Fruit fly (Drosophila melanogaster) whole organism, embryonic: ENCODE data around the gene RpL6.

Experiments used
- Atf-2 ChIP-seq: fragments of 200-800 bp; sonication (Bioruptor generic); optimal IDR thresholded peaks from 2 replicates; lab custom pipeline; 2016; ENCODE audit warnings: missing biosample characterization, missing genetic modification characterization
- Bteb2 ChIP-seq: fragments of 200-800 bp; sonication (Bioruptor generic); optimal IDR thresholded peaks from 2 replicates; lab custom pipeline; 2016; ENCODE audit warnings: missing biosample characterization, missing genetic modification characterization
- CG1024 ChIP-seq: fragments of 200-800 bp; sonication (Bioruptor generic); IDR thresholded peaks from 2 replicates; pipeline ENCODE4 v1.3.6; 2022; ENCODE audit warnings: missing biosample characterization, missing genetic modification characterization
- CG11085 ChIP-seq: fragments of 200-800 bp; sonication (Bioruptor generic); IDR thresholded peaks from 2 replicates; pipeline ENCODE4 v1.3.6; 2022; ENCODE audit warnings: missing biosample characterization, missing genetic modification characterization
- CG11504 ChIP-seq: fragments of 200-800 bp; sonication (Bioruptor generic); optimal IDR thresholded peaks from 3 replicates; lab custom pipeline; 2019; ENCODE audit warnings: missing biosample characterization, mild to moderate bottlenecking, missing genetic modification characterization, moderate library complexity
- CG12391 ChIP-seq: fragments of 200-800 bp; sonication (Bioruptor generic); optimal IDR thresholded peaks from 3 replicates; lab custom pipeline; 2018; ENCODE audit warnings: missing biosample characterization, mild to moderate bottlenecking, missing genetic modification characterization, moderate library complexity
- CG14050 ChIP-seq: fragments of 200-800 bp; sonication (Bioruptor generic); IDR thresholded peaks from 3 replicates; pipeline ENCODE4 v1.3.6; 2022; ENCODE audit warnings: missing biosample characterization, missing genetic modification characterization
- CG14441 ChIP-seq: fragments of 200-800 bp; sonication (Bioruptor generic); IDR thresholded peaks from 2 replicates; pipeline ENCODE4 v1.3.6; 2022; ENCODE audit warnings: missing biosample characterization, missing genetic modification characterization
- CG15073 ChIP-seq: fragments of 200-800 bp; sonication (Bioruptor generic); optimal IDR thresholded peaks from 2 replicates; lab custom pipeline; 2016; ENCODE audit warnings: missing biosample characterization, missing genetic modification characterization
- CG15269 ChIP-seq: fragments of 200-800 bp; sonication (Bioruptor generic); optimal IDR thresholded peaks from 2 replicates; lab custom pipeline; 2018; ENCODE audit warnings: missing biosample characterization, mild to moderate bottlenecking, missing genetic modification characterization, moderate library complexity
- CG15601 ChIP-seq: fragments of 200-800 bp; sonication (Bioruptor generic); optimal IDR thresholded peaks from 3 replicates; lab custom pipeline; 2019; ENCODE audit warnings: missing biosample characterization, mild to moderate bottlenecking, missing genetic modification characterization, moderate library complexity
- CG15696 ChIP-seq: fragments of 200-800 bp; sonication (Bioruptor generic); optimal IDR thresholded peaks from 2 replicates; lab custom pipeline; 2019; ENCODE audit warnings: missing biosample characterization, mild to moderate bottlenecking, missing genetic modification characterization, moderate library complexity
- CG1603 ChIP-seq: fragments of 200-800 bp; sonication (Bioruptor generic); optimal IDR thresholded peaks from 2 replicates; lab custom pipeline; 2019; ENCODE audit warnings: missing biosample characterization, mild to moderate bottlenecking, missing genetic modification characterization, moderate library complexity
- CG17912 ChIP-seq: fragments of 200-800 bp; sonication (Bioruptor generic); optimal IDR thresholded peaks from 2 replicates; lab custom pipeline; 2018; ENCODE audit warnings: missing biosample characterization, mild to moderate bottlenecking, missing genetic modification characterization
- CG2199 ChIP-seq: fragments of 200-800 bp; sonication (Bioruptor generic); IDR thresholded peaks from 3 replicates; pipeline ENCODE4 v1.3.6; 2022; ENCODE audit warnings: missing biosample characterization, missing genetic modification characterization
- CG34376 ChIP-seq: fragments of 200-800 bp; sonication (Bioruptor generic); optimal IDR thresholded peaks from 2 replicates; lab custom pipeline; 2018; ENCODE audit warnings: missing biosample characterization, mild to moderate bottlenecking, missing genetic modification characterization
- CG4730 ChIP-seq: fragments of 200-800 bp; sonication (Bioruptor generic); IDR thresholded peaks from 2 replicates; pipeline ENCODE4 v1.3.6; 2022; ENCODE audit warnings: missing biosample characterization, missing genetic modification characterization
- CG4854 ChIP-seq: fragments of 200-800 bp; sonication (Bioruptor generic); optimal IDR thresholded peaks from 2 replicates; lab custom pipeline; 2016; ENCODE audit warnings: missing biosample characterization, missing genetic modification characterization, inconsistent platforms
- CG5245 ChIP-seq: fragments of 200-800 bp; sonication (Bioruptor generic); optimal IDR thresholded peaks from 3 replicates; lab custom pipeline; 2016; ENCODE audit warnings: missing biosample characterization, missing genetic modification characterization
- CG5953 ChIP-seq: fragments of 200-800 bp; sonication (Bioruptor generic); IDR thresholded peaks from 2 replicates; pipeline ENCODE4 v1.3.6; 2022; ENCODE audit warnings: missing biosample characterization, missing genetic modification characterization
- CG6175 ChIP-seq: fragments of 200-800 bp; sonication (Bioruptor generic); IDR thresholded peaks from 3 replicates; pipeline ENCODE4 v1.3.6; 2022; ENCODE audit warnings: missing biosample characterization, missing genetic modification characterization
- CG6854 ChIP-seq: fragments of 200-800 bp; sonication (Bioruptor generic); optimal IDR thresholded peaks from 3 replicates; lab custom pipeline; 2017; ENCODE audit warnings: missing biosample characterization, mild to moderate bottlenecking, missing genetic modification characterization
- CG7745 ChIP-seq: fragments of 200-800 bp; sonication (Bioruptor generic); optimal IDR thresholded peaks from 2 replicates; lab custom pipeline; 2018; ENCODE audit warnings: missing biosample characterization, mild to moderate bottlenecking, missing genetic modification characterization, moderate library complexity
- CG8359 ChIP-seq: fragments of 200-800 bp; sonication (Bioruptor generic); optimal IDR thresholded peaks from 2 replicates; lab custom pipeline; 2017; ENCODE audit warnings: missing biosample characterization, mild to moderate bottlenecking, missing genetic modification characterization, borderline replicate concordance
- CG8478 ChIP-seq: fragments of >200 bp; optimal IDR thresholded peaks from 2 replicates; lab custom pipeline; 2018
- CG9797 ChIP-seq: fragments of 200-800 bp; sonication (Bioruptor generic); optimal IDR thresholded peaks from 3 replicates; lab custom pipeline; 2018; ENCODE audit warnings: missing biosample characterization, mild to moderate bottlenecking, missing genetic modification characterization
- D19B ChIP-seq: fragments of 200-800 bp; sonication (Bioruptor generic); optimal IDR thresholded peaks from 2 replicates; lab custom pipeline; 2017; ENCODE audit warnings: missing biosample characterization, mild to moderate bottlenecking, missing genetic modification characterization
- Deaf1 ChIP-seq: fragments of 200-800 bp; optimal IDR thresholded peaks from 3 replicates; lab custom pipeline; 2019; ENCODE audit warnings: missing biosample characterization, mild to moderate bottlenecking, missing genetic modification characterization, moderate library complexity
- Jarid2 ChIP-seq: fragments of 200-800 bp; sonication (Bioruptor generic); optimal IDR thresholded peaks from 3 replicates; lab custom pipeline; 2017; ENCODE audit warnings: mild to moderate bottlenecking, missing biosample characterization, missing genetic modification reagents, missing genetic modification characterization
- Lhr ChIP-seq: fragments of 200-800 bp; sonication (Bioruptor generic); optimal IDR thresholded peaks from 3 replicates; lab custom pipeline; 2017; ENCODE audit warnings: mild to moderate bottlenecking, missing biosample characterization, missing genetic modification reagents, missing genetic modification characterization
- Lpt ChIP-seq: fragments of >200 bp; optimal IDR thresholded peaks from 2 replicates; lab custom pipeline; 2018; ENCODE audit warnings: missing biosample characterization, missing genetic modification characterization
- Max ChIP-seq: fragments of 200-800 bp; sonication (Bioruptor generic); optimal IDR thresholded peaks from 2 replicates; lab custom pipeline; 2016; ENCODE audit warnings: missing biosample characterization, mild to moderate bottlenecking, missing genetic modification characterization
- NFAT ChIP-seq: fragments of 200-800 bp; sonication (Bioruptor generic); IDR thresholded peaks from 2 replicates; pipeline ENCODE4 v1.3.6; 2022; ENCODE audit warnings: missing biosample characterization, missing genetic modification characterization
- Oaz ChIP-seq: fragments of 200-800 bp; sonication (Bioruptor generic); IDR thresholded peaks from 2 replicates; pipeline ENCODE4 v1.3.6; 2022; ENCODE audit warnings: missing biosample characterization, missing genetic modification characterization
- Scr ChIP-seq: fragments of 200-800 bp; sonication (Bioruptor generic); IDR thresholded peaks from 2 replicates; pipeline ENCODE4 v1.3.6; 2022; ENCODE audit warnings: missing biosample characterization, missing genetic modification characterization; ENCODE audit not compliant: partially characterized antibody
- amos ChIP-seq: fragments of 200-800 bp; sonication (Bioruptor generic); IDR thresholded peaks from 2 replicates; pipeline ENCODE4 v1.3.6; 2022; ENCODE audit warnings: missing biosample characterization, missing genetic modification characterization; ENCODE audit not compliant: partially characterized antibody
- ash1 ChIP-seq: fragments of 200-800 bp; sonication (Bioruptor generic); optimal IDR thresholded peaks from 2 replicates; lab custom pipeline; 2018; ENCODE audit warnings: missing biosample characterization, mild to moderate bottlenecking, missing genetic modification characterization
- bab2 ChIP-seq: fragments of 200-800 bp; sonication (Bioruptor generic); optimal IDR thresholded peaks from 2 replicates; lab custom pipeline; 2016; ENCODE audit warnings: missing biosample characterization, missing genetic modification characterization
- chn ChIP-seq: fragments of 200-800 bp; sonication (Bioruptor generic); optimal IDR thresholded peaks from 2 replicates; lab custom pipeline; 2016; ENCODE audit warnings: missing biosample characterization, missing genetic modification characterization
- dimm ChIP-seq: fragments of 200-800 bp; sonication (Bioruptor generic); IDR thresholded peaks from 2 replicates; pipeline ENCODE4 v1.3.6; 2022; ENCODE audit warnings: missing biosample characterization, missing genetic modification characterization
- dysf ChIP-seq: fragments of 200-800 bp; sonication (Bioruptor generic); IDR thresholded peaks from 3 replicates; pipeline ENCODE4 v1.3.6; 2022; ENCODE audit warnings: missing biosample characterization, missing genetic modification characterization
- ewg ChIP-seq: fragments of 200-800 bp; sonication (Bioruptor generic); optimal IDR thresholded peaks from 3 replicates; lab custom pipeline; 2017; ENCODE audit warnings: mild to moderate bottlenecking, missing biosample characterization, missing genetic modification reagents, missing genetic modification characterization
- fd96Cb ChIP-seq: fragments of 200-800 bp; sonication (Bioruptor generic); optimal IDR thresholded peaks from 2 replicates; lab custom pipeline; 2018; ENCODE audit warnings: missing biosample characterization, mild to moderate bottlenecking, missing genetic modification characterization, moderate library complexity
- ftz-f1 ChIP-seq: fragments of 200-800 bp; sonication (Bioruptor generic); optimal IDR thresholded peaks from 2 replicates; lab custom pipeline; 2016; ENCODE audit warnings: missing biosample characterization, missing genetic modification characterization
- gsb-n ChIP-seq: fragments of 200-800 bp; sonication (Bioruptor generic); optimal IDR thresholded peaks from 3 replicates; lab custom pipeline; 2018; ENCODE audit warnings: missing biosample characterization, mild to moderate bottlenecking, missing genetic modification characterization
- hbn ChIP-seq: fragments of 200-800 bp; sonication (Bioruptor generic); IDR thresholded peaks from 2 replicates; pipeline ENCODE4 v1.3.6; 2022; ENCODE audit warnings: missing biosample characterization, missing genetic modification characterization; ENCODE audit not compliant: partially characterized antibody
- kni ChIP-seq: fragments of 200-800 bp; sonication (Bioruptor generic); optimal IDR thresholded peaks from 3 replicates; lab custom pipeline; 2017; ENCODE audit warnings: mild to moderate bottlenecking, missing biosample characterization, missing genetic modification reagents, missing genetic modification characterization
- seq ChIP-seq: fragments of 200-800 bp; sonication (Bioruptor generic); IDR thresholded peaks from 2 replicates; pipeline ENCODE4 v1.3.6; 2022; ENCODE audit warnings: missing biosample characterization, missing genetic modification characterization
- sim ChIP-seq: fragments of 200-800 bp; sonication (Bioruptor generic); IDR thresholded peaks from 2 replicates; pipeline ENCODE4 v1.3.6; 2022; ENCODE audit warnings: missing biosample characterization, missing genetic modification characterization
- toy ChIP-seq: fragments of 200-800 bp; sonication (Bioruptor generic); IDR thresholded peaks from 2 replicates; pipeline ENCODE4 v1.3.6; 2022; ENCODE audit warnings: missing biosample characterization, missing genetic modification characterization
- zen2 ChIP-seq: fragments of 200-800 bp; sonication (Bioruptor generic); IDR thresholded peaks from 3 replicates; pipeline ENCODE4 v1.3.6; 2022; ENCODE audit warnings: missing biosample characterization, missing genetic modification characterization; ENCODE audit not compliant: partially characterized antibody

The RpL6 gene

dm6 chr3R:31609413-31610054, 13.5 kb upstream of the RpL6 start (continued):
- TF ChIP-seq CG1024 (GFP tag; lab: Robert Waterston, UW), result no peak
- no peak for TF ChIP-seq gsb-n
- peak; percentile 77 for TF ChIP-seq Jarid2 (GFP tag; lab: Kevin White, UChicago)
- TF ChIP-seq Deaf1 (tag; lab: Kevin White, UChicago), result peak; percentile 29
- no peak for TF ChIP-seq CG14050 (GFP tag; lab: Robert Waterston, UW)
- TF ChIP-seq CG1603 (tag; lab: Kevin White, UChicago), result peak; percentile 85
- TF ChIP-seq Lhr (GFP tag; lab: Kevin White, UChicago), result peak; percentile 33
- TF ChIP-seq CG9797 (GFP tag; lab: Kevin White, UChicago), result peak; percentile 93
- TF ChIP-seq amos (GFP tag; lab: Robert Waterston, UW), result no peak
- TF ChIP-seq Bteb2 (GFP tag; lab: Kevin White, UChicago), result peak; percentile 10
- peak; percentile 70 for TF ChIP-seq CG34376 (GFP tag; lab: Kevin White, UChicago)
- TF ChIP-seq CG12391 (tag; lab: Kevin White, UChicago), result peak; percentile 49
- TF ChIP-seq Oaz (GFP tag; lab: Robert Waterston, UW), result no peak
- TF ChIP-seq CG6175 (GFP tag; lab: Robert Waterston, UW), result no peak
- no peak for TF ChIP-seq seq (GFP tag; lab: Robert Waterston, UW)
- TF ChIP-seq CG17912, result no peak
- TF ChIP-seq zen2, result no peak
- no peak for TF ChIP-seq kni (GFP tag; lab: Kevin White, UChicago)
- peak; percentile 15 for TF ChIP-seq CG4854 (GFP tag; lab: Kevin White, UChicago)
- no peak for TF ChIP-seq ewg (GFP tag; lab: Kevin White, UChicago)
- TF ChIP-seq Atf-2 (GFP tag; lab: Kevin White, UChicago), result peak; percentile 10
- TF ChIP-seq toy, result no peak
- TF ChIP-seq dimm (GFP tag; lab: Robert Waterston, UW), result no peak
- no peak for TF ChIP-seq CG8359 (GFP tag; lab: Kevin White, UChicago)
- TF ChIP-seq chn (GFP tag; lab: Kevin White, UChicago), result peak; percentile 40
- TF ChIP-seq Max (GFP tag; lab: Kevin White, UChicago), result no peak
- TF ChIP-seq CG5953 (GFP tag; lab: Robert Waterston, UW), result no peak
- peak; percentile 24 for TF ChIP-seq CG11504
- TF ChIP-seq CG4730, result no peak
- no peak for TF ChIP-seq fd96Cb (tag; lab: Kevin White, UChicago)
- no peak for TF ChIP-seq CG8478 (lab: Kevin White, UChicago)
- TF ChIP-seq ash1 (GFP tag; lab: Kevin White, UChicago), result peak; percentile 27
- no peak for TF ChIP-seq CG5245 (GFP tag; lab: Kevin White, UChicago)
- peak; percentile 62 for TF ChIP-seq CG6854 (GFP tag; lab: Kevin White, UChicago)
- TF ChIP-seq D19B (GFP tag; lab: Kevin White, UChicago), result no peak
- no peak for TF ChIP-seq sim (GFP tag; lab: Robert Waterston, UW)
- peak; percentile 32 for TF ChIP-seq CG15601
- TF ChIP-seq dysf (GFP tag; lab: Robert Waterston, UW), result no peak
- TF ChIP-seq CG11085 (GFP tag; lab: Robert Waterston, UW), result no peak
- TF ChIP-seq Scr (GFP tag; lab: Robert Waterston, UW), result no peak
- TF ChIP-seq CG15073 (GFP tag; lab: Kevin White, UChicago), result no peak
- no peak for TF ChIP-seq CG2199 (GFP tag; lab: Robert Waterston, UW)
- TF ChIP-seq bab2 (GFP tag; lab: Kevin White, UChicago), result no peak
- no peak for TF ChIP-seq hbn (GFP tag; lab: Robert Waterston, UW)
- TF ChIP-seq CG14441 (GFP tag; lab: Robert Waterston, UW), result no peak
- no peak for TF ChIP-seq NFAT (GFP tag; lab: Robert Waterston, UW)
- peak; percentile 5 for TF ChIP-seq CG15696
- peak; percentile 22 for TF ChIP-seq CG7745
- peak; percentile 18 for TF ChIP-seq ftz-f1 (GFP tag; lab: Kevin White, UChicago)
- peak; percentile 50 for TF ChIP-seq CG15269 (tag; lab: Kevin White, UChicago)
- no peak for TF ChIP-seq Lpt
